Fruit fly (Drosophila melanogaster) whole organism, embryonic: ENCODE data around the gene CG34180.
A peak's percentile ranks its signal among the peaks of the same experiment; 100 is the strongest.

Experiments used
- CG12769 ChIP-seq: fragments of 200-800 bp; sonication (Bioruptor generic); optimal IDR thresholded peaks from 2 replicates; lab custom pipeline; 2019; ENCODE audit warnings: missing biosample characterization, mild to moderate bottlenecking, missing genetic modification characterization, moderate library complexity
- CG14441 ChIP-seq: fragments of 200-800 bp; sonication (Bioruptor generic); IDR thresholded peaks from 2 replicates; pipeline ENCODE4 v1.3.6; 2022; ENCODE audit warnings: missing biosample characterization, missing genetic modification characterization
- CG15514 ChIP-seq: fragments of 200-800 bp; sonication (Bioruptor generic); optimal IDR thresholded peaks from 3 replicates; lab custom pipeline; 2017; ENCODE audit warnings: missing biosample characterization, missing genetic modification characterization, mild to moderate bottlenecking, moderate library complexity, missing genetic modification reagents
- CG15696 ChIP-seq: fragments of 200-800 bp; sonication (Bioruptor generic); optimal IDR thresholded peaks from 2 replicates; lab custom pipeline; 2019; ENCODE audit warnings: missing biosample characterization, mild to moderate bottlenecking, missing genetic modification characterization, moderate library complexity
- CG1602 ChIP-seq: fragments of 200-800 bp; sonication (Bioruptor generic); optimal IDR thresholded peaks from 3 replicates; lab custom pipeline; 2016; ENCODE audit warnings: missing biosample characterization, missing genetic modification characterization
- CG16813 ChIP-seq: fragments of 200-800 bp; sonication (Bioruptor generic); IDR thresholded peaks from 3 replicates; pipeline ENCODE4 v1.3.6; 2022; ENCODE audit warnings: missing biosample characterization, missing genetic modification characterization; ENCODE audit not compliant: partially characterized antibody
- CG18599 ChIP-seq: fragments of 200-800 bp; sonication (Bioruptor generic); optimal IDR thresholded peaks from 3 replicates; lab custom pipeline; 2017; ENCODE audit warnings: missing biosample characterization, missing genetic modification characterization, mild to moderate bottlenecking, moderate library complexity, missing genetic modification reagents
- CG18619 ChIP-seq: fragments of 200-800 bp; sonication (Bioruptor generic); optimal IDR thresholded peaks from 3 replicates; lab custom pipeline; 2017; ENCODE audit warnings: missing biosample characterization, mild to moderate bottlenecking, missing genetic modification characterization
- CG2199 ChIP-seq: fragments of 200-800 bp; sonication (Bioruptor generic); IDR thresholded peaks from 3 replicates; pipeline ENCODE4 v1.3.6; 2022; ENCODE audit warnings: missing biosample characterization, missing genetic modification characterization
- CG2678 ChIP-seq: fragments of 200-800 bp; sonication (Bioruptor generic); optimal IDR thresholded peaks from 3 replicates; lab custom pipeline; 2019; ENCODE audit warnings: missing biosample characterization, mild to moderate bottlenecking, missing genetic modification characterization, moderate library complexity
- CG2889 ChIP-seq: fragments of 200-800 bp; sonication (Bioruptor generic); IDR thresholded peaks from 3 replicates; pipeline ENCODE4 v1.3.6; 2022; ENCODE audit warnings: missing biosample characterization, missing genetic modification characterization
- CG31388 ChIP-seq: fragments of 200-800 bp; sonication (Bioruptor generic); optimal IDR thresholded peaks from 2 replicates; lab custom pipeline; 2016; ENCODE audit warnings: missing biosample characterization, missing genetic modification characterization
- CG32767 ChIP-seq: fragments of 200-800 bp; sonication (Bioruptor generic); IDR thresholded peaks from 2 replicates; pipeline ENCODE4 v1.3.6; 2022; ENCODE audit warnings: missing biosample characterization, missing genetic modification characterization
- CG3281 ChIP-seq: fragments of 200-800 bp; sonication (Bioruptor generic); optimal IDR thresholded peaks from 3 replicates; lab custom pipeline; 2017; ENCODE audit warnings: missing biosample characterization, mild to moderate bottlenecking, missing genetic modification characterization
- CG5245 ChIP-seq: fragments of 200-800 bp; sonication (Bioruptor generic); optimal IDR thresholded peaks from 3 replicates; lab custom pipeline; 2016; ENCODE audit warnings: missing biosample characterization, missing genetic modification characterization
- CG6689 ChIP-seq: fragments of 200-800 bp; sonication (Bioruptor generic); IDR thresholded peaks from 2 replicates; pipeline ENCODE4 v1.3.6; 2022; ENCODE audit warnings: missing biosample characterization, missing genetic modification characterization
- CG6765 ChIP-seq: fragments of 200-800 bp; sonication (Bioruptor generic); optimal IDR thresholded peaks from 3 replicates; lab custom pipeline; 2017; ENCODE audit warnings: missing biosample characterization, mild to moderate bottlenecking, missing genetic modification characterization
- CG8290 ChIP-seq, 3 experiments: fragments of 200-800 bp; sonication (Bioruptor generic); optimal IDR thresholded peaks; 2 replicates each; lab custom pipeline; 2016 to 2019; ENCODE audit warnings: missing biosample characterization in 3 of 3, missing genetic modification characterization in 3 of 3, mild to moderate bottlenecking in 2 of 3, moderate library complexity in 1 of 3
- CG8765 ChIP-seq: fragments of 200-800 bp; sonication (Bioruptor generic); IDR thresholded peaks from 2 replicates; pipeline ENCODE4 v1.3.6; 2022; ENCODE audit warnings: missing biosample characterization, missing genetic modification characterization
- CG9932 ChIP-seq: fragments of 200-800 bp; sonication (Bioruptor generic); IDR thresholded peaks from 2 replicates; pipeline ENCODE4 v1.3.6; 2022; ENCODE audit warnings: missing biosample characterization, missing genetic modification characterization
- D19A ChIP-seq: fragments of 200-800 bp; optimal IDR thresholded peaks from 3 replicates; lab custom pipeline; 2019; ENCODE audit warnings: missing biosample characterization, mild to moderate bottlenecking, missing genetic modification characterization, moderate library complexity
- Drgx ChIP-seq: fragments of 200-800 bp; sonication (Bioruptor generic); IDR thresholded peaks from 2 replicates; pipeline ENCODE4 v1.3.6; 2022; ENCODE audit warnings: missing biosample characterization, missing genetic modification characterization
- GATAe ChIP-seq: fragments of 200-800 bp; sonication (Bioruptor generic); conservative IDR thresholded peaks from 2 replicates; pipeline ENCODE4 v1.3.6; 2022; ENCODE audit warnings: missing biosample characterization, missing genetic modification characterization
- H15 ChIP-seq: fragments of 200-800 bp; sonication (Bioruptor generic); IDR thresholded peaks from 3 replicates; pipeline ENCODE4 v1.3.6; 2022; ENCODE audit warnings: missing biosample characterization, missing genetic modification characterization
- HHEX ChIP-seq: fragments of 200-800 bp; sonication (Bioruptor generic); optimal IDR thresholded peaks from 3 replicates; lab custom pipeline; 2017; ENCODE audit warnings: missing biosample characterization, mild to moderate bottlenecking, missing genetic modification characterization, missing genetic modification reagents
- Med ChIP-seq: fragments of 200-800 bp; sonication (Bioruptor generic); peaks from one replicate; lab custom pipeline; 2016; ENCODE audit warnings: missing biosample characterization, missing genetic modification characterization, mild to moderate bottlenecking, inconsistent platforms, moderate library complexity
- Meics ChIP-seq: fragments of 200-800 bp; sonication (Bioruptor generic); optimal IDR thresholded peaks from 2 replicates; lab custom pipeline; 2017; ENCODE audit warnings: missing biosample characterization, mild to moderate bottlenecking, missing genetic modification characterization
- Opbp ChIP-seq: fragments of 200-800 bp; sonication (Bioruptor generic); IDR thresholded peaks from 3 replicates; pipeline ENCODE4 v1.3.6; 2022; ENCODE audit warnings: missing biosample characterization, missing genetic modification characterization; ENCODE audit not compliant: partially characterized antibody
- Pdp1 ChIP-seq, 2 experiments: fragments of 200-800 bp; sonication (Bioruptor generic); optimal IDR thresholded peaks; 3 replicates each; lab custom pipeline; 2016; ENCODE audit warnings: missing biosample characterization in 2 of 2, missing genetic modification characterization in 2 of 2, mild to moderate bottlenecking in 1 of 2, moderate library complexity in 1 of 2
- ab ChIP-seq: fragments of 200-800 bp; sonication (Bioruptor generic); optimal IDR thresholded peaks from 2 replicates; lab custom pipeline; 2016; ENCODE audit warnings: missing biosample characterization, missing genetic modification characterization
- bab2 ChIP-seq: fragments of 200-800 bp; sonication (Bioruptor generic); optimal IDR thresholded peaks from 2 replicates; lab custom pipeline; 2016; ENCODE audit warnings: missing biosample characterization, missing genetic modification characterization
- caup ChIP-seq: fragments of 200-800 bp; sonication (Bioruptor generic); optimal IDR thresholded peaks from 3 replicates; lab custom pipeline; 2017; ENCODE audit warnings: missing biosample characterization, mild to moderate bottlenecking, missing genetic modification characterization, moderate library complexity; ENCODE audit not compliant: severe bottlenecking
- chinmo ChIP-seq: fragments of 200-800 bp; sonication (Bioruptor generic); IDR thresholded peaks from 4 replicates; pipeline ENCODE4 v1.3.6; 2022; ENCODE audit warnings: missing biosample characterization, missing genetic modification characterization; ENCODE audit not compliant: partially characterized antibody
- crol ChIP-seq: fragments of 200-800 bp; sonication (Bioruptor generic); IDR thresholded peaks from 2 replicates; pipeline ENCODE4 v1.3.6; 2022; ENCODE audit warnings: missing biosample characterization, missing genetic modification characterization
- cwo ChIP-seq: fragments of 200-800 bp; sonication (Bioruptor generic); optimal IDR thresholded peaks from 3 replicates; lab custom pipeline; 2017; ENCODE audit warnings: missing biosample characterization, missing genetic modification characterization, mild to moderate bottlenecking, moderate library complexity, missing genetic modification reagents
- dmrt11E ChIP-seq: fragments of 200-800 bp; sonication (Bioruptor generic); optimal IDR thresholded peaks from 3 replicates; lab custom pipeline; 2018; ENCODE audit warnings: missing biosample characterization, mild to moderate bottlenecking, missing genetic modification characterization, moderate library complexity
- gem ChIP-seq: fragments of 200-800 bp; sonication (Bioruptor generic); optimal IDR thresholded peaks from 2 replicates; lab custom pipeline; 2019; ENCODE audit warnings: missing biosample characterization, mild to moderate bottlenecking, missing genetic modification characterization, moderate library complexity
- her ChIP-seq: fragments of 200-800 bp; sonication (Bioruptor generic); optimal IDR thresholded peaks from 2 replicates; lab custom pipeline; 2016; ENCODE audit warnings: missing biosample characterization, missing genetic modification characterization
- lab ChIP-seq: fragments of 200-800 bp; sonication (Bioruptor generic); optimal IDR thresholded peaks from 3 replicates; lab custom pipeline; 2017; ENCODE audit warnings: missing biosample characterization, missing genetic modification characterization, mild to moderate bottlenecking, moderate library complexity, missing genetic modification reagents
- mam ChIP-seq: fragments of 200-800 bp; sonication (Bioruptor generic); optimal IDR thresholded peaks from 3 replicates; lab custom pipeline; 2016; ENCODE audit warnings: missing biosample characterization, missing genetic modification characterization
- row ChIP-seq: fragments of 200-800 bp; sonication (Bioruptor generic); IDR thresholded peaks from 3 replicates; pipeline ENCODE4 v1.3.6; 2022; ENCODE audit warnings: missing biosample characterization, missing genetic modification characterization
- run ChIP-seq: fragments of 200-800 bp; sonication (Bioruptor generic); optimal IDR thresholded peaks from 3 replicates; lab custom pipeline; 2018; ENCODE audit warnings: missing biosample characterization, mild to moderate bottlenecking, missing genetic modification characterization
- schlank ChIP-seq: fragments of 200-800 bp; sonication (Bioruptor generic); optimal IDR thresholded peaks from 2 replicates; lab custom pipeline; 2018; ENCODE audit warnings: missing biosample characterization, mild to moderate bottlenecking, missing genetic modification characterization
- sd ChIP-seq: fragments of 200-800 bp; sonication (Bioruptor generic); optimal IDR thresholded peaks from 3 replicates; lab custom pipeline; 2018; ENCODE audit warnings: missing biosample characterization, mild to moderate bottlenecking, missing genetic modification characterization, moderate library complexity
- sug ChIP-seq: fragments of 200-800 bp; optimal IDR thresholded peaks from 2 replicates; lab custom pipeline; 2019; ENCODE audit warnings: missing biosample characterization, mild to moderate bottlenecking, missing genetic modification characterization, moderate library complexity
- toy ChIP-seq: fragments of 200-800 bp; sonication (Bioruptor generic); IDR thresholded peaks from 2 replicates; pipeline ENCODE4 v1.3.6; 2022; ENCODE audit warnings: missing biosample characterization, missing genetic modification characterization
- vfl ChIP-seq: fragments of 200-800 bp; sonication (Bioruptor generic); optimal IDR thresholded peaks from 2 replicates; lab custom pipeline; 2016; ENCODE audit warnings: missing biosample characterization, missing genetic modification characterization
- wor ChIP-seq: fragments of 200-800 bp; sonication (Bioruptor generic); IDR thresholded peaks from 2 replicates; pipeline ENCODE4 v1.3.6; 2022; ENCODE audit warnings: missing biosample characterization, missing genetic modification characterization
- yki ChIP-seq: fragments of >200 bp; optimal IDR thresholded peaks from 3 replicates; lab custom pipeline; 2018
- zen ChIP-seq: fragments of 200-800 bp; sonication (Bioruptor generic); optimal IDR thresholded peaks from 3 replicates; lab custom pipeline; 2018; ENCODE audit warnings: missing biosample characterization, mild to moderate bottlenecking, missing genetic modification characterization, moderate library complexity

Gene CG34180

dm6 chr2L:6080329-6080728 is 20.0 kb downstream of the CG34180 start:
- no peak for TF ChIP-seq vfl
- TF ChIP-seq caup (GFP tag; lab: Kevin White, UChicago): peak; percentile 41
- TF ChIP-seq schlank (tag; lab: Kevin White, UChicago): peak; percentile 5
- peak; percentile 59 for TF ChIP-seq CG12769 (tag; lab: Kevin White, UChicago)
- no peak for TF ChIP-seq CG3281
- TF ChIP-seq CG8765 (GFP tag; lab: Robert Waterston, UW): no peak
- TF ChIP-seq dmrt11E (tag; lab: Kevin White, UChicago): no peak
- no peak for TF ChIP-seq yki (lab: Kevin White, UChicago)
- TF ChIP-seq gem (tag; lab: Kevin White, UChicago): no peak
- peak; percentile 16 for TF ChIP-seq CG18599 (GFP tag; lab: Kevin White, UChicago)
- TF ChIP-seq CG8290 (GFP tag; optimal IDR thresholded peaks at IDR 0.05; lab: Kevin White, UChicago): no peak
- TF ChIP-seq CG8290 (tag; optimal IDR thresholded peaks at IDR 0.05; lab: Kevin White, UChicago): peak in 1 of 2 experiments; percentile 38
- TF ChIP-seq row (GFP tag; lab: Robert Waterston, UW): no peak
- peak; percentile 79 for TF ChIP-seq Med (GFP tag; lab: Kevin White, UChicago)
- TF ChIP-seq CG9932 (GFP tag; lab: Robert Waterston, UW): no peak
- no peak for TF ChIP-seq H15 (GFP tag; lab: Robert Waterston, UW)
- TF ChIP-seq cwo: peak; percentile 18
- no peak for TF ChIP-seq CG14441 (GFP tag; lab: Robert Waterston, UW)
- no peak for TF ChIP-seq her
- TF ChIP-seq run (tag; lab: Kevin White, UChicago): no peak
- no peak for TF ChIP-seq bab2 (GFP tag; lab: Kevin White, UChicago)
- no peak for TF ChIP-seq wor
- TF ChIP-seq CG2199 (GFP tag; lab: Robert Waterston, UW): no peak
- peak; percentile 61 for TF ChIP-seq sug (tag; lab: Kevin White, UChicago)
- no peak for TF ChIP-seq CG18619 (GFP tag; lab: Kevin White, UChicago)
- peak; percentile 28; the same call in 1 of the 2 replicates for TF ChIP-seq Drgx (GFP tag; lab: Robert Waterston, UW)
- no peak for TF ChIP-seq D19A (tag; lab: Kevin White, UChicago)
- peak; percentile 37 for TF ChIP-seq sd
- no peak for TF ChIP-seq CG31388 (GFP tag; lab: Kevin White, UChicago)
- no peak for TF ChIP-seq toy (GFP tag; lab: Robert Waterston, UW)
- no peak for TF ChIP-seq CG15696 (tag; lab: Kevin White, UChicago)
- 0 out of 2 replicates have a peak, but pooled peaks have one; percentile 9 for TF ChIP-seq crol (GFP tag; lab: Robert Waterston, UW)
- TF ChIP-seq CG6689 (GFP tag; lab: Robert Waterston, UW): no peak
- no peak for TF ChIP-seq ab
- 0 out of 2 replicates have a peak, but pooled peaks have one; percentile 42 for TF ChIP-seq GATAe (GFP tag; lab: Robert Waterston, UW)
- no peak for TF ChIP-seq CG5245 (GFP tag; lab: Kevin White, UChicago)
- no peak for TF ChIP-seq zen (tag; lab: Kevin White, UChicago)
- TF ChIP-seq mam: no peak
- TF ChIP-seq CG2678 (tag; lab: Kevin White, UChicago): peak; percentile 5
- TF ChIP-seq CG1602: no peak
- no peak for TF ChIP-seq CG16813 (GFP tag; lab: Robert Waterston, UW)
- no peak for TF ChIP-seq CG6765 (GFP tag; lab: Kevin White, UChicago)
- peak; percentile 23 for TF ChIP-seq CG15514
- TF ChIP-seq lab: peak; percentile 59
- TF ChIP-seq CG2889: no peak
- TF ChIP-seq Opbp (GFP tag; lab: Robert Waterston, UW): no peak
- TF ChIP-seq Pdp1 (GFP tag; optimal IDR thresholded peaks at IDR 0.05; lab: Kevin White, UChicago): peak in 1 of 2 experiments; percentile 31
- no peak for TF ChIP-seq chinmo
- TF ChIP-seq HHEX (GFP tag; lab: Kevin White, UChicago): peak; percentile 28
- no peak for TF ChIP-seq CG32767 (GFP tag; lab: Robert Waterston, UW)
- TF ChIP-seq Meics (GFP tag; lab: Kevin White, UChicago): peak; percentile 18
